Fruit fly (Drosophila melanogaster) whole organism, adult: ENCODE results near the gene Gr85a.
A peak's percentile ranks its signal among the peaks of the same experiment; 100 is the strongest.

Experiments
- CG11617 ChIP-seq: fragments of 200-800 bp; sonication (Bioruptor generic); optimal IDR thresholded peaks from 2 replicates; lab custom pipeline; 2017; ENCODE audit warnings: mild to moderate bottlenecking, missing biosample characterization, missing genetic modification reagents, missing genetic modification characterization
- CG12768 ChIP-seq: fragments of 200-800 bp; sonication (Bioruptor generic); optimal IDR thresholded peaks from 2 replicates; lab custom pipeline; 2017; ENCODE audit warnings: missing biosample characterization, missing genetic modification characterization, mild to moderate bottlenecking, moderate library complexity, missing genetic modification reagents
- CG14711 ChIP-seq: fragments of 200-800 bp; sonication (Bioruptor generic); optimal IDR thresholded peaks from 2 replicates; lab custom pipeline; 2018; ENCODE audit warnings: missing biosample characterization, mild to moderate bottlenecking, missing genetic modification characterization, moderate library complexity
- CG1620 ChIP-seq: fragments of 200-800 bp; sonication (Bioruptor generic); optimal IDR thresholded peaks from 2 replicates; lab custom pipeline; 2016; ENCODE audit warnings: missing biosample characterization, missing genetic modification characterization
- CG33017 ChIP-seq: fragments of 200-800 bp; sonication (Bioruptor generic); optimal IDR thresholded peaks from 2 replicates; lab custom pipeline; 2018; ENCODE audit warnings: missing biosample characterization, mild to moderate bottlenecking, missing genetic modification characterization, moderate library complexity
- CG5204 ChIP-seq: fragments of 200-800 bp; sonication (Bioruptor generic); optimal IDR thresholded peaks from 2 replicates; lab custom pipeline; 2016; ENCODE audit warnings: missing biosample characterization, missing genetic modification characterization
- CG7045 ChIP-seq: fragments of 200-800 bp; sonication (Bioruptor generic); optimal IDR thresholded peaks from 2 replicates; lab custom pipeline; 2017; ENCODE audit warnings: missing biosample characterization, mild to moderate bottlenecking, missing genetic modification characterization
- CG7101 ChIP-seq: fragments of 200-800 bp; sonication (Bioruptor generic); optimal IDR thresholded peaks from 2 replicates; lab custom pipeline; 2018; ENCODE audit warnings: missing biosample characterization, mild to moderate bottlenecking, missing genetic modification characterization, moderate library complexity
- Clk ChIP-seq: fragments of 200-800 bp; sonication (Bioruptor generic); optimal IDR thresholded peaks from 2 replicates; lab custom pipeline; 2017; ENCODE audit warnings: missing biosample characterization, missing genetic modification characterization
- Crg-1 ChIP-seq: fragments of 200-800 bp; sonication (Bioruptor generic); optimal IDR thresholded peaks from 2 replicates; lab custom pipeline; 2016; ENCODE audit warnings: missing biosample characterization, missing genetic modification characterization
- Hr96 ChIP-seq: fragments of 200-800 bp; sonication (Bioruptor generic); optimal IDR thresholded peaks from 2 replicates; lab custom pipeline; 2016; ENCODE audit warnings: missing biosample characterization, missing genetic modification characterization
- Mnt ChIP-seq: fragments of 200-800 bp; sonication (Bioruptor generic); optimal IDR thresholded peaks from 2 replicates; lab custom pipeline; 2016; ENCODE audit warnings: missing biosample characterization, mild to moderate bottlenecking, missing genetic modification characterization
- bab1 ChIP-seq: fragments of 200-800 bp; sonication (Bioruptor generic); optimal IDR thresholded peaks from 3 replicates; lab custom pipeline; 2019; ENCODE audit warnings: missing biosample characterization, mild to moderate bottlenecking, missing genetic modification characterization, moderate library complexity
- cic ChIP-seq: fragments of 200-800 bp; sonication (Bioruptor generic); optimal IDR thresholded peaks from 2 replicates; lab custom pipeline; 2017; ENCODE audit warnings: missing biosample characterization, mild to moderate bottlenecking, missing genetic modification characterization, moderate library complexity
- cnc ChIP-seq, 2 experiments: fragments of >200 bp; optimal IDR thresholded peaks; 2 replicates each; lab custom pipeline; 2017
- kay ChIP-seq: fragments of 200-800 bp; sonication (Bioruptor generic); peaks from one replicate; lab custom pipeline; 2016; ENCODE audit warnings: missing biosample characterization, missing genetic modification characterization, borderline replicate concordance
- ovo ChIP-seq: fragments of 200-800 bp; sonication (Bioruptor generic); optimal IDR thresholded peaks from 2 replicates; lab custom pipeline; 2016; ENCODE audit warnings: missing biosample characterization, missing genetic modification characterization
- tj ChIP-seq: fragments of 200-800 bp; sonication (Bioruptor generic); optimal IDR thresholded peaks from 3 replicates; lab custom pipeline; 2017; ENCODE audit warnings: missing biosample characterization, mild to moderate bottlenecking, missing genetic modification characterization, moderate library complexity
- toe ChIP-seq: fragments of 200-800 bp; sonication (Bioruptor generic); optimal IDR thresholded peaks from 2 replicates; lab custom pipeline; 2016; ENCODE audit warnings: missing biosample characterization, missing genetic modification characterization

Gr85a gene

DNA sequence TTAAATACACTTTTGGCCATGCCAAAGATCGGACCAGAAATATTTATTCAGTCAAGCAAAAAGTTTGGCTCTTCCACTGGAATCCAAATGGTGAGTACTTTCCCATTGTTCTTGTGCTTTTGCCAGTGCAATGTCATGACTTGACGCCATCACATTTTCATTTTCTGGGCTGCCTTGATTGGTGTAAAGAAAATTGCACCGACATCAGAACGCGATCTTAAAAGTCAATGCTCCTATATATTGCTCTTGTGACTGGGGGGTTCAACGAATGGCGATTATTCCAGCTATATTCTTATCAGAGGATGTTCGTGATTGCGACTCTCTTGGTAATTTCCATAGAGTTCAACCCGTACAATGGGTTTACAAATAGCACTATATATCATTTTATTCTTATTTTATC, 43.9 kb upstream of the Gr85a start:
- TF ChIP-seq CG14711 (tag; lab: Kevin White, UChicago) (no peak), CG33017 (no peak), tj (GFP tag; lab: Kevin White, UChicago) (peak; percentile 32), CG1620 (no peak), Mnt (GFP tag; lab: Kevin White, UChicago) (no peak)

DNA sequence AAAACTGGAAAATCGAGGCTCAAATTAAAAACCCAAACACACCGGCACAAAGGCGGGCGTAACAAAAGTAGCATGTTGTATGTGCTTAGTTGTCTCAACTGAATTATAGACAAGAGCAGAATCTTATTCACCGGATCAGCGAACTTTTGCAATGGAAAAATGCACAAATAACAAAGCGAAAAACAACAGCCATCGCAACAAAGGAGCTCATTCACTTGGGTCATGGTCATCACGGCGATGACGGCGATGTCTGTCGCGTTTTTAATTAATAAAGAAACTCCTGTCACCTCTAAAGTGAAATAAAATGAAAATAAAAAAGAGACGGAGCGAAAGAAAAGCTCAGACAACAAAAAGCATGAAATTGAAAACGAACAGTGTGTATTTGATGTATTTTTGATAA, 42.6 kb upstream of the Gr85a start:
- TF ChIP-seq CG12768 (GFP tag; lab: Kevin White, UChicago) (no peak), CG11617 (GFP tag; lab: Kevin White, UChicago) (no peak)

DNA sequence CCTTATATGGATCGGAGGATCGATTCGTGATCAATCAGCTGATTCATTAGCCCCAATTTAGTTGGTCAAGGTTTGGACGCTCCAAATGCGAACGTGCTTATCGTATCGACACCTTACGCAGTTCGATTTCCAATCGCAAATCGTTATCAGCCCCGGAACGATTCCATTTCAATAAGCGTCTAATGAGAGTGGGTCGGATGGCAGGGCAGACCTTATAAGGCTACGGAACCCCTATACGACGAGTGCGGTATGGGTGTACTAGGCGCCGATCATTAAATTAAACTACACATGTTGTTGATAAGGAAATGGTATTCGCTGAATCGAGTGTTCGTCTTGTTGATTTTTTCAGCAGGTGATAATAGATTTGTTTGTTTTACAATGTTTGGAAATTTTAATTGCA, 39.2 kb upstream of the Gr85a start:
- peak; percentile 18 for TF ChIP-seq tj (GFP tag; lab: Kevin White, UChicago)
- no peak for TF ChIP-seq CG7045
- no peak for TF ChIP-seq CG33017
- TF ChIP-seq CG1620: no peak
- peak; percentile 54 for TF ChIP-seq Mnt (GFP tag; lab: Kevin White, UChicago)
- TF ChIP-seq cic (GFP tag; lab: Kevin White, UChicago): peak; percentile 78
- TF ChIP-seq toe (GFP tag; lab: Kevin White, UChicago): no peak

- TF ChIP-seq CG11617 (GFP tag; lab: Kevin White, UChicago) (no peak), CG14711 (tag; lab: Kevin White, UChicago) (no peak), kay (GFP tag; lab: Kevin White, UChicago) (no peak), Hr96 (GFP tag; lab: Kevin White, UChicago) (no peak)
Observed at dm6 chr3R:10034995-10035446, 38.4 kb upstream of the Gr85a start.

- TF ChIP-seq cnc (optimal IDR thresholded peaks at IDR 0.05; lab: Kevin White, UChicago): no peak
- TF ChIP-seq Clk: no peak
- TF ChIP-seq CG5204 (GFP tag; lab: Kevin White, UChicago): no peak
Observed at dm6 chr3R:10032951-10033720, 36.5 kb upstream of the Gr85a start.

dm6 chr3R:10031480-10031879, 34.9 kb upstream of the Gr85a start:
- TF ChIP-seq bab1 (GFP tag; lab: Kevin White, UChicago) (no peak), kay (GFP tag; lab: Kevin White, UChicago) (peak; percentile 92), CG11617 (GFP tag; lab: Kevin White, UChicago) (no peak), CG1620 (no peak), CG33017 (no peak), ovo (GFP tag; lab: Kevin White, UChicago) (no peak)

DNA sequence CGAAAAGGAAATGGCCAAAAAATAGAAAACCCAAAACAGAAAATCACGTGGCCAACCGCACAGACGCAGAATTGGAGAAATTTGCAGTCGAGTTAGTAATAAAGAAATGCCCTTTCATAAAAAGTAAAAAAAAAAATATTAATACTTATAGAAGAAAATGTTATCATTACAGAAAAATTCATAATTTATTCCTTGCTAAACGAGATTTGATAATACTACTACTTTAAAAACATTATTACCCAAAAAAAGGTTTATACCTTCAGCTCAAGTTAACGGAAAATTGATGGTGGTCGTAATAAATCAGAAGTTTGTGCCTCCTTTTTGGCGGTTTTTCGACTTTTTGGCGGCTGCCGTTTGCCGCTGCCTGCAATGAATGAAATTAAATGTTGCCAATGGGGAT, 31.8 kb upstream of the Gr85a start:
- TF ChIP-seq CG14711 (tag; lab: Kevin White, UChicago) (no peak), cic (GFP tag; lab: Kevin White, UChicago) (no peak), Crg-1 (GFP tag; lab: Kevin White, UChicago) (no peak), kay (GFP tag; lab: Kevin White, UChicago) (no peak), Hr96 (GFP tag; lab: Kevin White, UChicago) (no peak)

- no peak for TF ChIP-seq ovo (GFP tag; lab: Kevin White, UChicago)
- no peak for TF ChIP-seq toe (GFP tag; lab: Kevin White, UChicago)
- no peak for TF ChIP-seq CG7045
- TF ChIP-seq Crg-1 (GFP tag; lab: Kevin White, UChicago): no peak
- no peak for TF ChIP-seq cic (GFP tag; lab: Kevin White, UChicago)
- no peak for TF ChIP-seq CG12768 (GFP tag; lab: Kevin White, UChicago)
- TF ChIP-seq CG33017: no peak
- TF ChIP-seq CG7101 (tag; lab: Kevin White, UChicago): no peak
- TF ChIP-seq Hr96 (GFP tag; lab: Kevin White, UChicago): no peak
- no peak for TF ChIP-seq kay (GFP tag; lab: Kevin White, UChicago)
- TF ChIP-seq bab1 (GFP tag; lab: Kevin White, UChicago): no peak
- TF ChIP-seq Clk: no peak
Observed at dm6 chr3R:10025050-10025449, 28.5 kb upstream of the Gr85a start, which contains the start of gene CG31407. CG31407 (minus strand) TSS chr3R:10025150.
